Worm (Caenorhabditis elegans) whole organism, L4/young adult: ENCODE results near the gene nish-1.

ENCODE experiments used
- W03F9.2 ChIP-seq: fragments of 150-350 bp; optimal IDR thresholded peaks from 2 replicates; lab custom pipeline; 2014; ENCODE audit warnings: missing biosample characterization, missing genetic modification characterization
- dao-5 ChIP-seq: sonication (generic microtip); optimal IDR thresholded peaks from 2 replicates; lab custom pipeline; 2016; ENCODE audit warnings: missing genotype, missing genetic modification characterization, moderate library complexity, missing compliant biosample characterization
- him-1 ChIP-seq: sonication (generic microtip); optimal IDR thresholded peaks from 2 replicates; lab custom pipeline; 2016; ENCODE audit warnings: missing genotype, missing genetic modification reagents, missing genetic modification characterization, missing compliant biosample characterization

DNA sequence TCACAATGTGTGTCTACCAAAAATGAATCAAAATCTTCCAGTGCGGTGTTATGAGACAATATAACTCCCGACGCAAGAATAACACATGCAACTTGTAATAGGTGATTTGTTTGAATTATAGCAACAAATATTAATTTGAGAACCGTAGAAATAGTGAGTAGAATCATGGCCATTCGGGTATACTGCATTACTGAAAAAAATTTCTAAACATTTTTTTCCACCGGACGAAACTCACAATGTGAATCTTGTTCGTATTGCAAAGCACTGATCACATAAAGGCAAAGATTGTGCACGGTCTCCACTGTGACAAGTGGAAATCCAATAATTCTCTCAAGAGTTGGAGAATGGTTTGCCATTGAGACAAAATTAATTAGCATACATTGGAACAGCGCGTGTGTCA lies 38.3 kb downstream of the nish-1 start:
- TF ChIP-seq him-1 (tag; lab: Kevin White, UChicago) (no peak), W03F9.2 (tag; lab: Kevin White, UChicago) (no peak), dao-5 (no peak)
